Fruit fly (Drosophila melanogaster) whole organism, embryonic: ENCODE measurements around the gene apn.

Source experiments
- Nf-YC ChIP-seq: fragments of 200-800 bp; optimal IDR thresholded peaks from 3 replicates; lab custom pipeline; 2019; ENCODE audit warnings: missing biosample characterization, mild to moderate bottlenecking, missing genetic modification characterization, moderate library complexity
- Rx ChIP-seq: fragments of 200-800 bp; sonication (Bioruptor generic); IDR thresholded peaks from 2 replicates; pipeline ENCODE4 v1.3.6; 2022; ENCODE audit warnings: missing biosample characterization, missing genetic modification characterization
- Ssrp ChIP-seq: fragments of 200-800 bp; sonication (Bioruptor generic); optimal IDR thresholded peaks from 2 replicates; lab custom pipeline; 2018; ENCODE audit warnings: missing biosample characterization, mild to moderate bottlenecking, missing genetic modification characterization, moderate library complexity
- abd-A ChIP-seq: fragments of 200-800 bp; sonication (Bioruptor generic); optimal IDR thresholded peaks from 3 replicates; lab custom pipeline; 2019; ENCODE audit warnings: missing biosample characterization, mild to moderate bottlenecking, missing genetic modification characterization, moderate library complexity
- ap ChIP-seq: fragments of 200-800 bp; sonication (Bioruptor generic); IDR thresholded peaks from 2 replicates; pipeline ENCODE4 v1.3.6; 2022; ENCODE audit warnings: missing biosample characterization, missing genetic modification characterization

DNA sequence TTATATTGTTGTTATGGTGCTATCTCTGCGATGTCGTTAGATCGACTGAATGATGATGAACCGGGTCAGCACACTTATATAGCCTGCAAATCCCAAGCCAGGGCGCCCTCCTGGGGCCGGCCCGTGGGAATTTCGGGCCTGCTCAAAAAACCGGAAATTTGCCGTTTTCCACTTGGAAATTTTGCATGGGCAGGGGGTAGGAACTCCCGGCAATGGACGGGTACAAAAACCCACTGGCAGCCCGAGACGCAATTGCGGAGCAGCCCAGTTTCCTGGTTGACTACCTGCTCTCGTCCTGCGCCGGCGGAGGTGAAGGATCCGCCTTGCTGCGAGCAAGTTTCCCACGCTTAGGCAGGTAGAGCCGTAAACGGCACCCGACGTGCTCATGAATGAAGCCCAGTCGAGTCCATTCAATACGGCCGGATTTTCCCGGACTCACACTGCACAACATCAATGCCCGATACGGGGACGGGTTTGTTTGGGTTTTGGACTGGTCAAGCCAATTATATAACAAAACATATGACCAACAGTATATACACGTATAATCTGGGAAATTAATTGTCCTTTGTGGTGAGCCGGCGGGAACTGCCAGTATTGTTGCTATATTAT, 4.6 kb upstream of the apn start, which contains the start of gene wntD:
- TF ChIP-seq ap (GFP tag; lab: Robert Waterston, UW) (no peak), abd-A (tag; lab: Kevin White, UChicago) (no peak), Ssrp (tag; lab: Kevin White, UChicago) (no peak), Rx (GFP tag; lab: Robert Waterston, UW) (no peak), Nf-YC (no peak)
